Worm (Caenorhabditis elegans): ENCODE data around the gene C50B8.4.

Gene C50B8.4

ce11 chrV:13589494-13590176, 17.8 kb downstream of the C50B8.4 start, which contains the start of the genes F53F4.2 and F53F4.18:
F53F4.2 (minus strand) TSS chrV:13589594.
F53F4.18 (plus strand) TSS chrV:13590126.
- no peak for TF ChIP-seq blmp-1 (tag; optimal IDR thresholded peaks at IDR 0.05)
- TF ChIP-seq ama-1 (optimal IDR thresholded peaks at IDR 0.05), result no peak
- no peak for TF ChIP-seq unc-130 (tag; optimal IDR thresholded peaks at IDR 0.05)
- no peak for TF ChIP-seq hlh-4 (tag; optimal IDR thresholded peaks at IDR 0.05)
- no peak for TF ChIP-seq egl-13 (tag; optimal IDR thresholded peaks at IDR 0.05)
- TF ChIP-seq hlh-17 (GFP tag; optimal IDR thresholded peaks at IDR 0.05; ENCODE audit: borderline replicate concordance), result no peak
- TF ChIP-seq fkh-4 (tag; optimal IDR thresholded peaks at IDR 0.05; ENCODE audit: borderline replicate concordance), result no peak
- TF ChIP-seq grh-1 (GFP tag; IDR thresholded peaks at IDR 0.05), result no peak
- no peak for TF ChIP-seq nhr-47 (tag; optimal IDR thresholded peaks at IDR 0.05)
- no peak for TF ChIP-seq isw-1 (GFP tag; IDR thresholded peaks at IDR 0.05)
- no peak for TF ChIP-seq mep-1 (tag; optimal IDR thresholded peaks at IDR 0.05)
- no peak for TF ChIP-seq fkh-8 (tag; optimal IDR thresholded peaks at IDR 0.05)
- no peak for TF ChIP-seq dpl-1 (GFP tag; optimal IDR thresholded peaks at IDR 0.05)
- no peak for TF ChIP-seq pqm-1 (tag; optimal IDR thresholded peaks at IDR 0.05)
- no peak for TF ChIP-seq lin-13 (GFP tag; optimal IDR thresholded peaks at IDR 0.05)
- no peak for TF ChIP-seq nhr-90 (tag; optimal IDR thresholded peaks at IDR 0.05; ENCODE audit: poor library complexity)
- TF ChIP-seq snpc-4 (tag; optimal IDR thresholded peaks at IDR 0.05), result no peak
- no peak for TF ChIP-seq nhr-28 (tag; optimal IDR thresholded peaks at IDR 0.05)
- TF ChIP-seq unc-62 (GFP tag; optimal IDR thresholded peaks at IDR 0.05), result no peak

ce11 chrV:13591504-13592174, 19.8 kb downstream of the C50B8.4 start, which contains the start of gene tbcb-1:
tbcb-1 (plus strand) TSS chrV:13592124.
- TF ChIP-seq egl-27 (tag; optimal IDR thresholded peaks at IDR 0.05) (no peak), snpc-4 (tag; optimal IDR thresholded peaks at IDR 0.05) (peak; percentile 0), lir-3 (tag; optimal IDR thresholded peaks at IDR 0.05; ENCODE audit: poor library complexity) (peak; percentile 29), snu-23 (GFP tag; optimal IDR thresholded peaks at IDR 0.05) (peak; percentile 56), lin-35 (GFP tag; optimal IDR thresholded peaks at IDR 0.05) (peak; percentile 47 to 52), xbp-1 (tag; optimal IDR thresholded peaks at IDR 0.05) (peak; percentile 46), lsy-2 (tag; optimal IDR thresholded peaks at IDR 0.05) (peak; percentile 46 to 53), tlp-1 (tag; optimal IDR thresholded peaks at IDR 0.05) (no peak), swsn-7 (tag; optimal IDR thresholded peaks at IDR 0.05) (peak; percentile 57), rnt-1 (tag; optimal IDR thresholded peaks at IDR 0.05) (peak; percentile 58), lin-15B (tag; optimal IDR thresholded peaks at IDR 0.05) (peak; percentile 57), ceh-88 (GFP tag; IDR thresholded peaks at IDR 0.05) (no peak), nhr-77 (tag; optimal IDR thresholded peaks at IDR 0.05) (no peak), ceh-90 (tag; optimal IDR thresholded peaks at IDR 0.05) (no peak), tbx-2 (tag; optimal IDR thresholded peaks at IDR 0.05) (peak; percentile 37), nhr-90 (tag; optimal IDR thresholded peaks at IDR 0.05; ENCODE audit: poor library complexity) (peak; percentile 37), ceh-82 (tag; optimal IDR thresholded peaks at IDR 0.05) (peak in 2 of 3 experiments; percentile 35), fkh-4 (tag; optimal IDR thresholded peaks at IDR 0.05; ENCODE audit: borderline replicate concordance) (peak; percentile 4), zag-1 (tag; optimal IDR thresholded peaks at IDR 0.05) (no peak), blmp-1 (tag; optimal IDR thresholded peaks at IDR 0.05) (peak; percentile 37), irx-1 (tag; optimal IDR thresholded peaks at IDR 0.05) (peak; percentile 41), nhr-20 (tag; optimal IDR thresholded peaks at IDR 0.05) (peak; percentile 60), dpl-1 (GFP tag; optimal IDR thresholded peaks at IDR 0.05) (peak; percentile 33 to 74 (median 65)), unc-98 (GFP tag; IDR thresholded peaks at IDR 0.05) (no peak), egl-13 (tag; optimal IDR thresholded peaks at IDR 0.05) (peak; percentile 26), efl-1 (optimal IDR thresholded peaks at IDR 0.05) (peak; percentile 46 to 66), efl-1 (GFP tag; optimal IDR thresholded peaks at IDR 0.05 in 1 of 2) (peak; percentile 58 to 95), fos-1 (tag; optimal IDR thresholded peaks at IDR 0.05) (no peak), nhr-85 (tag) (peak; percentile 32), mep-1 (tag; optimal IDR thresholded peaks at IDR 0.05) (peak; percentile 63), hlh-17 (GFP tag; optimal IDR thresholded peaks at IDR 0.05; ENCODE audit: borderline replicate concordance) (no peak), nhr-71 (tag; optimal IDR thresholded peaks at IDR 0.05) (peak; percentile 66), nhr-47 (tag; optimal IDR thresholded peaks at IDR 0.05) (peak; percentile 67), dsc-1 (tag; optimal IDR thresholded peaks at IDR 0.05) (peak; percentile 69)

Measured in whole organism, L1 larva.